Fruit fly (Drosophila melanogaster): ENCODE data around the gene rdgB.

The rdgB gene

dm6 chrX:13787282-13787850 lies 24.8 kb downstream of the rdgB start (continued):
- TF ChIP-seq gce (GFP tag; IDR thresholded peaks at IDR 0.05) (no peak), usp (GFP tag; optimal IDR thresholded peaks at IDR 0.05) (no peak), Doc3 (GFP tag; IDR thresholded peaks at IDR 0.05; ENCODE audit: partially characterized antibody) (no peak), sc (optimal IDR thresholded peaks at IDR 0.05) (no peak), sc (GFP tag; optimal IDR thresholded peaks at IDR 0.05) (no peak), CG6791 (GFP tag; IDR thresholded peaks at IDR 0.05; ENCODE audit: partially characterized antibody) (peak; percentile 74), ap (GFP tag; IDR thresholded peaks at IDR 0.05) (no peak), lola (GFP tag; optimal IDR thresholded peaks at IDR 0.05) (peak in 1 of 3 experiments; percentile 10), MBD-R2 (GFP tag; IDR thresholded peaks at IDR 0.05) (no peak), CHES-1-like (GFP tag; optimal IDR thresholded peaks at IDR 0.05) (no peak), hkb (optimal IDR thresholded peaks at IDR 0.05) (no peak), hkb (GFP tag; IDR thresholded peaks at IDR 0.05) (no peak), CG32772 (GFP tag; IDR thresholded peaks at IDR 0.05) (no peak), CG17359 (tag; optimal IDR thresholded peaks at IDR 0.05) (no peak), salm (tag; optimal IDR thresholded peaks at IDR 0.05) (no peak), nom (GFP tag; optimal IDR thresholded peaks at IDR 0.05) (no peak), schlank (tag; optimal IDR thresholded peaks at IDR 0.05) (no peak), D (optimal IDR thresholded peaks at IDR 0.05) (no peak), D (GFP tag; optimal IDR thresholded peaks at IDR 0.05) (no peak), CG4730 (GFP tag; IDR thresholded peaks at IDR 0.05) (no peak), Ravus (GFP tag; IDR thresholded peaks at IDR 0.05) (no peak), Pdp1 (GFP tag; optimal IDR thresholded peaks at IDR 0.05) (no peak), ash1 (GFP tag; optimal IDR thresholded peaks at IDR 0.05) (no peak), CG10366 (GFP tag; IDR thresholded peaks at IDR 0.05) (no peak), PHDP (tag; optimal IDR thresholded peaks at IDR 0.05) (no peak), CG7839 (tag; optimal IDR thresholded peaks at IDR 0.05) (peak; percentile 20), Mes4 (GFP tag; optimal IDR thresholded peaks at IDR 0.05) (no peak), Deaf1 (tag; optimal IDR thresholded peaks at IDR 0.05) (no peak), CG14014 (GFP tag; IDR thresholded peaks at IDR 0.05) (no peak), D19B (GFP tag; optimal IDR thresholded peaks at IDR 0.05) (peak; percentile 52), HmgZ (tag; optimal IDR thresholded peaks at IDR 0.05) (no peak), CG5245 (GFP tag; optimal IDR thresholded peaks at IDR 0.05) (no peak), gt (GFP tag; IDR thresholded peaks at IDR 0.05) (no peak), CG15011 (GFP tag; optimal IDR thresholded peaks at IDR 0.05) (no peak), nerfin-2 (GFP tag; IDR thresholded peaks at IDR 0.05; ENCODE audit: partially characterized antibody) (peak; percentile 54; the same call in 1 of the 2 replicates), CG17912 (GFP tag; optimal IDR thresholded peaks at IDR 0.05) (no peak), Optix (GFP tag; IDR thresholded peaks at IDR 0.05) (no peak), CG31441 (GFP tag; IDR thresholded peaks at IDR 0.05) (peak; percentile 22; the same call in 1 of the 2 replicates), CG6683 (GFP tag; optimal IDR thresholded peaks at IDR 0.05) (no peak), CG6175 (GFP tag; IDR thresholded peaks at IDR 0.05) (no peak), CG2120 (GFP tag; optimal IDR thresholded peaks at IDR 0.05) (no peak), CG6272 (GFP tag; IDR thresholded peaks at IDR 0.05) (no peak), CG34224 (GFP tag; IDR thresholded peaks at IDR 0.05; ENCODE audit: partially characterized antibody) (no peak), al (GFP tag; IDR thresholded peaks at IDR 0.05) (no peak), CG3995 (GFP tag; optimal IDR thresholded peaks at IDR 0.05) (no peak), Nf-YA (GFP tag; IDR thresholded peaks at IDR 0.05) (no peak), zfh1 (GFP tag; IDR thresholded peaks at IDR 0.05) (0 out of 3 replicates have a peak, but pooled peaks have one; percentile 10), HLH4C (GFP tag; IDR thresholded peaks at IDR 0.05; ENCODE audit: partially characterized antibody) (peak; percentile 62; the same call in 2 of the 3 replicates), CG13624 (GFP tag; optimal IDR thresholded peaks at IDR 0.05) (no peak), CG2116 (GFP tag; optimal IDR thresholded peaks at IDR 0.05) (no peak), MTF-1 (GFP tag; optimal IDR thresholded peaks at IDR 0.05; ENCODE audit: borderline replicate concordance) (no peak)
